Worm (Caenorhabditis elegans) whole organism, L4 larva: Measurements from ENCODE around the gene C52E2.4.
"Not testable (repeated sequence)": the region's sequence is repeated elsewhere in the genome, so short reads cannot be mapped to it uniquely, and the experiment has no call there.

ENCODE experiments used
- fkh-10 ChIP-seq: fragments of 150-350 bp; optimal IDR thresholded peaks from 2 replicates; lab custom pipeline; 2014; ENCODE audit warnings: missing biosample characterization, missing genetic modification reagents, missing genetic modification characterization
- mep-1 ChIP-seq: fragments of 150-350 bp; sonication (generic microtip); optimal IDR thresholded peaks from 3 replicates; lab custom pipeline; 2014; ENCODE audit warnings: missing biosample characterization, missing genetic modification characterization
- nhr-11 ChIP-seq: fragments of 150-350 bp; optimal IDR thresholded peaks from 2 replicates; lab custom pipeline; 2014; ENCODE audit warnings: missing biosample characterization, missing genetic modification characterization
- rbr-2 ChIP-seq: sonication (generic microtip); optimal IDR thresholded peaks from 2 replicates; lab custom pipeline; 2016; ENCODE audit warnings: missing genotype, missing genetic modification characterization, missing compliant biosample characterization
- skn-1 ChIP-seq: fragments of 150-350 bp; optimal IDR thresholded peaks from 2 replicates; lab custom pipeline; 2014; ENCODE audit warnings: missing biosample characterization, missing genetic modification characterization
- snpc-4 ChIP-seq: fragments of 150-350 bp; optimal IDR thresholded peaks from 2 replicates; lab custom pipeline; 2014; ENCODE audit warnings: missing biosample characterization, missing genetic modification characterization

- not testable (repeated sequence) for TF ChIP-seq snpc-4 (tag; lab: Kevin White, UChicago); nhr-11; mep-1 (tag; lab: Kevin White, UChicago); skn-1 (tag; lab: Kevin White, UChicago); fkh-10; rbr-2 (tag; lab: Kevin White, UChicago)
Measured at ce11 chrII:1862334-1862733, 19.4 kb downstream of the C52E2.4 start, which contains the start of gene fbxb-98.
